Worm (Caenorhabditis elegans): ENCODE measurements around the gene Y26G10.6.

Gene Y26G10.6

DNA sequence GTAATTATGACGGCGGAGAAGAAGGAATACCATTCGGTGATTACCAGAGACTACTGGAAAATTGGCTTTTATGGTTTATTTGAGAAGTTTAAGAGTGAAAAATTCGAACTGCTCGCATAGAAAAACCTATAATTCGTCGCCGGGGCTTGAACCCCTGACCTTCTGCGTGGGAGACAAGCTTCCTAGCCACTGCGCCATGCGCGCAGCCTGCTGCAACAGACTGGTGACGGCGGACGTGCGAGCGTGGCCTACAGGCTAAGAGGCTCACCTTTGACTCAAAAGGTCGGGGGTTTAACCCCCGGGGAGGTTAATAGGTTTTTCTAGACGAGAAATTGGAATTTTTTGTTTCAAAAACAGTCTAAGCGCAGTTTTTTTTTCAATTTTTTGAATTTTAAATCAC is 35.4 kb upstream of the Y26G10.6 start:
- no peak for TF ChIP-seq efl-3 (GFP tag; optimal IDR thresholded peaks at IDR 0.05)
- TF ChIP-seq lin-13 (GFP tag; optimal IDR thresholded peaks at IDR 0.05) = no peak
- no peak for TF ChIP-seq zip-4 (GFP tag; optimal IDR thresholded peaks at IDR 0.05)
- no peak for TF ChIP-seq C34B4.2 (tag; optimal IDR thresholded peaks at IDR 0.05)
- TF ChIP-seq irx-1 (tag; optimal IDR thresholded peaks at IDR 0.05) = no peak
- TF ChIP-seq rnt-1 (tag; optimal IDR thresholded peaks at IDR 0.05) = no peak
- TF ChIP-seq isw-1 (GFP tag; IDR thresholded peaks at IDR 0.05) = no peak

DNA sequence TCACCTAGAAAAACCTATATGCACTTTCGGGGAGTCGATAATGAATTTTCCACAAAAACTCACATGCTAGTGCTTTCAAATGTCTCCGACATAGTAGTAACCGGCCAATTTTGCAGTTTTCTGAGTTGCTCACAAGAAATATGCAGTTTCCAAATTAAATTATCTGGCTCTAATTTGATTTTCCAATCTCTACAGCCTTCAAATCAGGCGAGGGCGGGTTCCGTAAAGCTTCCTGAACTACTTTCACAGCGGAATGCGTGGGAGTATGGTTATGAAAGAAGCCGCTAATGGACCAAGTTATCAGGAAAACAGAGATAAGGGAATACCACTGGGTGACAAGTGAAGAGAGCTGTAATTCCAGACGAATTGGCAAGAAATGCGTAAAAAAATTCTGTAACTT is 33.9 kb upstream of the Y26G10.6 start, which contains the start of gene F59A1.11:
TSS of gene F59A1.11 (minus strand) at position 101 of the 400 bp plus-strand sequence.
- TF ChIP-seq alr-1 (tag; optimal IDR thresholded peaks at IDR 0.05; ENCODE audit: borderline replicate concordance) = no peak
- TF ChIP-seq zag-1 (tag; optimal IDR thresholded peaks at IDR 0.05) = no peak
- no peak for TF ChIP-seq C34B4.2 (tag; optimal IDR thresholded peaks at IDR 0.05)
- no peak for TF ChIP-seq jun-1 (tag; optimal IDR thresholded peaks at IDR 0.05)
- no peak for TF ChIP-seq nhr-12 (tag; optimal IDR thresholded peaks at IDR 0.05)
- TF ChIP-seq nhr-47 (tag; optimal IDR thresholded peaks at IDR 0.05) = no peak
- no peak for TF ChIP-seq lin-13 (GFP tag; optimal IDR thresholded peaks at IDR 0.05)
- TF ChIP-seq hlh-17 (GFP tag; optimal IDR thresholded peaks at IDR 0.05; ENCODE audit: borderline replicate concordance) = no peak
- no peak for TF ChIP-seq ceh-63 (GFP tag; optimal IDR thresholded peaks at IDR 0.05)
- no peak for TF ChIP-seq dsc-1 (tag; optimal IDR thresholded peaks at IDR 0.05)
- no peak for TF ChIP-seq fkh-10 (GFP tag; optimal IDR thresholded peaks at IDR 0.05)
- no peak for TF ChIP-seq tbx-2 (tag; optimal IDR thresholded peaks at IDR 0.05)
- TF ChIP-seq egl-27 (tag; optimal IDR thresholded peaks at IDR 0.05) = no peak
- no peak for TF ChIP-seq nhr-19 (GFP tag; conservative IDR thresholded peaks at IDR 0.05)
- TF ChIP-seq snpc-4 (tag; optimal IDR thresholded peaks at IDR 0.05) = no peak

ce11 chrV:17667676-17668075 is 32.1 kb upstream of the Y26G10.6 start, which contains the start of gene F59A1.12:
TSS of gene F59A1.12 (minus strand) at chrV:17667776.
- TF ChIP-seq dpl-1 (GFP tag; optimal IDR thresholded peaks at IDR 0.05) = no peak
- TF ChIP-seq rnt-1 (tag; optimal IDR thresholded peaks at IDR 0.05) = no peak
- no peak for TF ChIP-seq ceh-90 (tag; optimal IDR thresholded peaks at IDR 0.05)
- no peak for TF ChIP-seq C34B4.2 (tag; optimal IDR thresholded peaks at IDR 0.05)
- TF ChIP-seq hpl-2 (GFP tag; optimal IDR thresholded peaks at IDR 0.05) = no peak
- TF ChIP-seq nhr-237 (tag; optimal IDR thresholded peaks at IDR 0.05) = no peak
- no peak for TF ChIP-seq nhr-19 (GFP tag; conservative IDR thresholded peaks at IDR 0.05)
- no peak for TF ChIP-seq fkh-10 (GFP tag; optimal IDR thresholded peaks at IDR 0.05)
- TF ChIP-seq fkh-8 (tag; optimal IDR thresholded peaks at IDR 0.05) = no peak
- no peak for TF ChIP-seq aha-1 (tag; optimal IDR thresholded peaks at IDR 0.05)
- no peak for TF ChIP-seq alr-1 (tag; optimal IDR thresholded peaks at IDR 0.05; ENCODE audit: borderline replicate concordance)
- no peak for TF ChIP-seq blmp-1 (tag; optimal IDR thresholded peaks at IDR 0.05)
- TF ChIP-seq zip-4 (GFP tag; optimal IDR thresholded peaks at IDR 0.05) = no peak

- no peak for TF ChIP-seq ztf-4 (tag; optimal IDR thresholded peaks at IDR 0.05)
- TF ChIP-seq vab-15 (tag; optimal IDR thresholded peaks at IDR 0.05) = no peak
- no peak for TF ChIP-seq jun-1 (tag; optimal IDR thresholded peaks at IDR 0.05)
Measured at ce11 chrV:17668531-17668930, 31.2 kb upstream of the Y26G10.6 start, which contains the start of gene str-89. TSS of gene str-89 (plus strand) at chrV:17668831.

- no peak for TF ChIP-seq nhr-84 (tag; optimal IDR thresholded peaks at IDR 0.05)
- no peak for TF ChIP-seq nhr-12 (tag; optimal IDR thresholded peaks at IDR 0.05)
- no peak for TF ChIP-seq rnt-1 (tag; optimal IDR thresholded peaks at IDR 0.05)
- TF ChIP-seq efl-1 (optimal IDR thresholded peaks at IDR 0.05) = no peak
- no peak for TF ChIP-seq efl-1 (GFP tag; optimal IDR thresholded peaks at IDR 0.05 in 1 of 2)
Measured at ce11 chrV:17673343-17673742, 26.4 kb upstream of the Y26G10.6 start, which contains the start of gene str-93. TSS of gene str-93 (minus strand) at chrV:17673443.

DNA sequence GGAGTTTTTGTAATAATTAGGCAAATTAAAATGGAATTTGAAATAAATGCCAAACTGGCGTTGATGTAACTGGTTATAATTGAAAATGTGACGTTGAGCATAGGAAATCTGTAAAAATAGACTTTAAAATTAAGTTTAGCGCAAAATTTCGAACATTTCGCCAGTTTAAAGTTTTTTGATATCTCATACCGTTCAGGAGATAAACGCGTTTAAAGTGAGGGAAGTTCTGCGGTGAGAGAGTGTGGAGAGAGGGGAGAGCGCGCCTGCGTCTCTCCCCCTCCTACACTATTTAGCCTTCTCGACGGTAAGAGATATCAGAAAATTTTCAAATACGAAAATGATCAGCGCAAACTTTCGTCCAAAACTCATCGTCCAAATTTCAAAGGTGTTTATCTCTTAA is 23.2 kb upstream of the Y26G10.6 start, which contains the start of gene str-92:
TSS of gene str-92 (minus strand) at position 101 of the 400 bp plus-strand sequence.
- TF ChIP-seq jun-1 (tag; optimal IDR thresholded peaks at IDR 0.05) (no peak), ztf-4 (tag; optimal IDR thresholded peaks at IDR 0.05) (no peak), C34B4.2 (tag; optimal IDR thresholded peaks at IDR 0.05) (no peak), mep-1 (tag; optimal IDR thresholded peaks at IDR 0.05) (no peak), C16A3.4 (tag; optimal IDR thresholded peaks at IDR 0.05) (no peak), mef-2 (tag; optimal IDR thresholded peaks at IDR 0.05) (no peak), hlh-17 (GFP tag; optimal IDR thresholded peaks at IDR 0.05; ENCODE audit: borderline replicate concordance) (no peak), nhr-85 (tag) (no peak), fkh-4 (tag; optimal IDR thresholded peaks at IDR 0.05; ENCODE audit: borderline replicate concordance) (no peak), mdl-1 (tag; optimal IDR thresholded peaks at IDR 0.05) (no peak), xbp-1 (tag; optimal IDR thresholded peaks at IDR 0.05) (no peak), ces-1 (GFP tag; optimal IDR thresholded peaks at IDR 0.05) (no peak), rnt-1 (tag; optimal IDR thresholded peaks at IDR 0.05) (no peak), irx-1 (tag; optimal IDR thresholded peaks at IDR 0.05) (no peak), ceh-82 (tag; optimal IDR thresholded peaks at IDR 0.05) (no peak), lin-39 (tag; optimal IDR thresholded peaks at IDR 0.05) (no peak)
